Worm (Caenorhabditis elegans): Measurements from ENCODE around the gene del-10.

DNA sequence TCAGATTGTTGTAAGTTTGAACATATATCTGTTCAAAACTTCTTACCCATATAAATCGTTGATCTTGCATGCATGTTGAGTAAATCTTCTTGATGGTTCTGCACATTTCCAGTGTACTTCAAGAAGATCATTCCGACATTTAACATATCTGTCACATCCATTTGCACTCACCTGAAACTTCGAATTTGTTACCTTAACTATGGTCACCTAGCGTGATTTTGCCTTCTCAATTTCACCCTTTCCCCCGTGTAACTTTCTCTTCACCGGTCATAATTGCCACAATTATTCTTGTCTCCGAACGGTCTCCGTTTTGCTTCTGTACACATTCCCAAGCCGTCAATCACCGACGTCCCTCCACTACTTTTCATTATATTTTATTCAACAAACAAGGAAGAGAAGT, 31.4 kb upstream of the del-10 start:
- TF ChIP-seq him-1 (tag; optimal IDR thresholded peaks at IDR 0.05) (no peak), W03F9.2 (tag; optimal IDR thresholded peaks at IDR 0.05) (no peak)
